Worm (Caenorhabditis elegans) whole organism, young adult: ENCODE data around the gene C14F11.4.

Experiments used
- K11D2.4 ChIP-seq: fragments of 200-800 bp; sonication (Bioruptor generic); IDR thresholded peaks from 2 replicates; pipeline ENCODE4 v1.3.6; 2022; ENCODE audit warnings: missing genetic modification reagents, missing genetic modification characterization, missing compliant biosample characterization
- egrh-3 ChIP-seq: fragments of 200-800 bp; sonication (Bioruptor generic); IDR thresholded peaks from 2 replicates; pipeline ENCODE4 v1.3.6; 2022; ENCODE audit warnings: missing genetic modification reagents, missing genetic modification characterization, missing compliant biosample characterization
- lin-35 ChIP-seq, 3 experiments: fragments of 150-350 bp in 2 of 3; sonication (generic microtip) in 1 of 3; optimal IDR thresholded peaks; 2 replicates each; lab custom pipeline; 2014 to 2018; ENCODE audit warnings: missing biosample characterization in 3 of 3, missing genetic modification characterization in 3 of 3, missing genetic modification reagents in 3 of 3
- unc-62 ChIP-seq: fragments of 150-350 bp; optimal IDR thresholded peaks from 2 replicates; lab custom pipeline; 2014; ENCODE audit warnings: missing biosample characterization, missing genetic modification reagents, missing genetic modification characterization

ce11 chrX:6219892-6220291 lies 13.0 kb downstream of the C14F11.4 start:
- no peak for TF ChIP-seq unc-62 (GFP tag; lab: Kevin White, UChicago)
- TF ChIP-seq K11D2.4: 0 out of 2 replicates have a peak, but pooled peaks have one; percentile 18
- no peak for TF ChIP-seq lin-35 (GFP tag; optimal IDR thresholded peaks at IDR 0.05; lab: Kevin White, UChicago)
- TF ChIP-seq egrh-3: no peak
